Worm (Caenorhabditis elegans): Measurements from ENCODE around the gene abu-4.

abu-4 gene

ce11 chrV:2264455-2264854, 10.2 kb upstream of the abu-4 start, which contains the start of gene nhr-183:
Gene nhr-183 (minus strand): TSS chrV:2264634.
- TF ChIP-seq mep-1 (tag; optimal IDR thresholded peaks at IDR 0.05), result no peak
- no peak for TF ChIP-seq sptf-1 (tag; optimal IDR thresholded peaks at IDR 0.05)
- no peak for TF ChIP-seq snpc-4 (tag; optimal IDR thresholded peaks at IDR 0.05)
- no peak for TF ChIP-seq nhr-237 (tag; optimal IDR thresholded peaks at IDR 0.05)
- no peak for TF ChIP-seq nhr-76 (tag; optimal IDR thresholded peaks at IDR 0.05)
- TF ChIP-seq bed-3 (GFP tag; optimal IDR thresholded peaks at IDR 0.05), result no peak
- no peak for TF ChIP-seq lin-13 (tag; optimal IDR thresholded peaks at IDR 0.05)
- no peak for TF ChIP-seq ham-2 (GFP tag; optimal IDR thresholded peaks at IDR 0.05)
- no peak for TF ChIP-seq sem-2 (GFP tag; optimal IDR thresholded peaks at IDR 0.05)
- TF ChIP-seq lin-32 (GFP tag; optimal IDR thresholded peaks at IDR 0.05), result no peak
- TF ChIP-seq elt-3 (tag; optimal IDR thresholded peaks at IDR 0.05), result no peak
- TF ChIP-seq mab-5 (tag; optimal IDR thresholded peaks at IDR 0.05), result no peak

ce11 chrV:2264925-2265324, 9.7 kb upstream of the abu-4 start:
- no peak for TF ChIP-seq ztf-11 (tag; optimal IDR thresholded peaks at IDR 0.05)
- TF ChIP-seq nhr-76 (tag; optimal IDR thresholded peaks at IDR 0.05), result no peak
- no peak for TF ChIP-seq mab-5 (tag; optimal IDR thresholded peaks at IDR 0.05)
- TF ChIP-seq elt-1 (tag; optimal IDR thresholded peaks at IDR 0.05; ENCODE audit: borderline replicate concordance, insufficient read depth), result no peak
- TF ChIP-seq ces-1 (GFP tag; optimal IDR thresholded peaks at IDR 0.05), result no peak
- TF ChIP-seq ceh-39 (tag; optimal IDR thresholded peaks at IDR 0.05), result no peak
- TF ChIP-seq nhr-2 (tag; optimal IDR thresholded peaks at IDR 0.05), result no peak
- TF ChIP-seq pha-4 (tag; optimal IDR thresholded peaks at IDR 0.05), result no peak
- TF ChIP-seq tbx-8 (GFP tag; optimal IDR thresholded peaks at IDR 0.05), result no peak
- TF ChIP-seq elt-3 (tag; optimal IDR thresholded peaks at IDR 0.05), result no peak
- TF ChIP-seq ham-2 (GFP tag; optimal IDR thresholded peaks at IDR 0.05), result no peak
- no peak for TF ChIP-seq cnd-1 (tag; optimal IDR thresholded peaks at IDR 0.05)
- no peak for TF ChIP-seq unc-39 (tag; optimal IDR thresholded peaks at IDR 0.05)
- no peak for TF ChIP-seq lin-32 (GFP tag; optimal IDR thresholded peaks at IDR 0.05)

- TF ChIP-seq mep-1 (tag; optimal IDR thresholded peaks at IDR 0.05) (no peak), nhr-12 (tag; optimal IDR thresholded peaks at IDR 0.05) (no peak), nhr-2 (tag; optimal IDR thresholded peaks at IDR 0.05) (no peak), unc-120 (tag; optimal IDR thresholded peaks at IDR 0.05; ENCODE audit: poor library complexity, severe bottlenecking) (no peak), ztf-11 (tag; optimal IDR thresholded peaks at IDR 0.05) (no peak), hlh-1 (tag; optimal IDR thresholded peaks at IDR 0.05) (no peak), sptf-1 (tag; optimal IDR thresholded peaks at IDR 0.05) (no peak), bed-3 (GFP tag; optimal IDR thresholded peaks at IDR 0.05) (no peak), ceh-39 (tag; optimal IDR thresholded peaks at IDR 0.05) (no peak), mls-2 (tag; optimal IDR thresholded peaks at IDR 0.05) (no peak), snpc-4 (tag; optimal IDR thresholded peaks at IDR 0.05) (no peak), zip-8 (tag; optimal IDR thresholded peaks at IDR 0.05) (no peak), cnd-1 (tag; optimal IDR thresholded peaks at IDR 0.05) (no peak)
Observed at ce11 chrV:2266958-2267357, 7.7 kb upstream of the abu-4 start, which contains the start of gene nhr-275. Gene nhr-275 (minus strand): TSS chrV:2267058.

ce11 chrV:2271750-2272149, 2.9 kb upstream of the abu-4 start, which contains the start of gene Y5H2A.1:
Gene Y5H2A.1 (minus strand): TSS chrV:2271850.
- TF ChIP-seq bed-3 (GFP tag; optimal IDR thresholded peaks at IDR 0.05), result no peak
- TF ChIP-seq unc-120 (tag; optimal IDR thresholded peaks at IDR 0.05; ENCODE audit: poor library complexity, severe bottlenecking), result no peak
- no peak for TF ChIP-seq mab-5 (tag; optimal IDR thresholded peaks at IDR 0.05)
- no peak for TF ChIP-seq nhr-76 (tag; optimal IDR thresholded peaks at IDR 0.05)
- TF ChIP-seq mls-2 (tag; optimal IDR thresholded peaks at IDR 0.05), result no peak
- TF ChIP-seq lsy-2 (tag; optimal IDR thresholded peaks at IDR 0.05), result no peak
- TF ChIP-seq nhr-237 (tag; optimal IDR thresholded peaks at IDR 0.05), result no peak
- no peak for TF ChIP-seq lin-32 (GFP tag; optimal IDR thresholded peaks at IDR 0.05)
- TF ChIP-seq nhr-28 (tag; optimal IDR thresholded peaks at IDR 0.05), result no peak
- no peak for TF ChIP-seq mep-1 (tag; optimal IDR thresholded peaks at IDR 0.05)
- TF ChIP-seq pha-4 (tag; optimal IDR thresholded peaks at IDR 0.05), result no peak
- no peak for TF ChIP-seq sem-2 (GFP tag; optimal IDR thresholded peaks at IDR 0.05)
- no peak for TF ChIP-seq nhr-2 (tag; optimal IDR thresholded peaks at IDR 0.05)
- TF ChIP-seq ceh-39 (tag; optimal IDR thresholded peaks at IDR 0.05), result no peak

ce11 chrV:2277260-2277659, 2.6 kb downstream of the abu-4 start:
- TF ChIP-seq ces-1 (GFP tag; optimal IDR thresholded peaks at IDR 0.05), result no peak
- TF ChIP-seq pha-4 (tag; optimal IDR thresholded peaks at IDR 0.05), result no peak
- TF ChIP-seq drap-1 (GFP tag; optimal IDR thresholded peaks at IDR 0.05), result no peak
- TF ChIP-seq unc-120 (tag; optimal IDR thresholded peaks at IDR 0.05; ENCODE audit: poor library complexity, severe bottlenecking), result no peak
- TF ChIP-seq bed-3 (GFP tag; optimal IDR thresholded peaks at IDR 0.05), result no peak
- no peak for TF ChIP-seq lsy-2 (tag; optimal IDR thresholded peaks at IDR 0.05)
- TF ChIP-seq ceh-39 (tag; optimal IDR thresholded peaks at IDR 0.05), result no peak
- TF ChIP-seq cnd-1 (tag; optimal IDR thresholded peaks at IDR 0.05), result no peak
- no peak for TF ChIP-seq sem-2 (GFP tag; optimal IDR thresholded peaks at IDR 0.05)
- TF ChIP-seq elt-1 (tag; optimal IDR thresholded peaks at IDR 0.05; ENCODE audit: borderline replicate concordance, insufficient read depth), result no peak
- no peak for TF ChIP-seq mep-1 (tag; optimal IDR thresholded peaks at IDR 0.05)
